Worm (Caenorhabditis elegans) whole organism, mixed stage, embryonic: Measurements from ENCODE around the gene rab-14.

Experiments
- M03D4.4 ChIP-seq: sonication (generic microtip); optimal IDR thresholded peaks from 2 replicates; lab custom pipeline; 2017; ENCODE audit warnings: mild to moderate bottlenecking, missing genetic modification characterization, missing compliant biosample characterization
- bed-3 ChIP-seq: fragments of 200-800 bp; sonication (Bioruptor generic); optimal IDR thresholded peaks from 3 replicates; lab custom pipeline; 2018; ENCODE audit warnings: mild to moderate bottlenecking, missing genetic modification characterization, moderate library complexity, missing compliant biosample characterization
- blmp-1 ChIP-seq: fragments of 150-350 bp; optimal IDR thresholded peaks from 2 replicates; lab custom pipeline; 2014; ENCODE audit warnings: missing biosample characterization, missing genetic modification characterization
- ceh-39 ChIP-seq: fragments of 150-350 bp; optimal IDR thresholded peaks from 2 replicates; lab custom pipeline; 2014; ENCODE audit warnings: missing biosample characterization, missing genetic modification characterization
- ceh-43 ChIP-seq: fragments of 200-800 bp; sonication (Bioruptor generic); optimal IDR thresholded peaks from 2 replicates; lab custom pipeline; 2018; ENCODE audit warnings: mild to moderate bottlenecking, missing genetic modification characterization, moderate library complexity, missing compliant biosample characterization
- ceh-83 ChIP-seq: fragments of 200-800 bp; sonication (Bioruptor generic); optimal IDR thresholded peaks from 2 replicates; lab custom pipeline; 2018; ENCODE audit warnings: mild to moderate bottlenecking, missing genetic modification characterization, missing compliant biosample characterization
- ces-1 ChIP-seq: fragments of 150-350 bp; optimal IDR thresholded peaks from 2 replicates; lab custom pipeline; 2014; ENCODE audit warnings: missing biosample characterization, missing genetic modification reagents, missing genetic modification characterization
- cnd-1 ChIP-seq: fragments of 200-800 bp; sonication (Bioruptor generic); optimal IDR thresholded peaks from 2 replicates; lab custom pipeline; 2018; ENCODE audit warnings: mild to moderate bottlenecking, missing genetic modification characterization, missing compliant biosample characterization
- drap-1 ChIP-seq: fragments of 200-800 bp; sonication (Bioruptor generic); optimal IDR thresholded peaks from 3 replicates; lab custom pipeline; 2018; ENCODE audit warnings: mild to moderate bottlenecking, missing genetic modification characterization, missing compliant biosample characterization
- elt-1 ChIP-seq: sonication (generic microtip); optimal IDR thresholded peaks from 2 replicates; lab custom pipeline; 2017; ENCODE audit warnings: missing genetic modification characterization, mild to moderate bottlenecking, missing compliant biosample characterization, antibody characterized with exemption, moderate library complexity, borderline replicate concordance; ENCODE audit not compliant: insufficient read depth
- elt-3 ChIP-seq: fragments of 150-350 bp; optimal IDR thresholded peaks from 2 replicates; lab custom pipeline; 2014; ENCODE audit warnings: missing biosample characterization, missing genetic modification characterization
- flh-1 ChIP-seq: fragments of 200-800 bp; sonication (Bioruptor generic); optimal IDR thresholded peaks from 2 replicates; lab custom pipeline; 2018; ENCODE audit warnings: mild to moderate bottlenecking, missing genetic modification characterization, moderate library complexity, missing compliant biosample characterization
- ham-2 ChIP-seq: fragments of 200-800 bp; sonication (Bioruptor generic); optimal IDR thresholded peaks from 2 replicates; lab custom pipeline; 2018; ENCODE audit warnings: mild to moderate bottlenecking, missing genetic modification characterization, missing compliant biosample characterization
- hlh-1 ChIP-seq: fragments of 150-350 bp; optimal IDR thresholded peaks from 2 replicates; lab custom pipeline; 2014; ENCODE audit warnings: missing biosample characterization, missing genetic modification reagents, missing genetic modification characterization
- lin-13 ChIP-seq: fragments of 150-350 bp; optimal IDR thresholded peaks from 2 replicates; lab custom pipeline; 2014; ENCODE audit warnings: missing biosample characterization, missing genetic modification characterization
- lin-32 ChIP-seq: fragments of 200-800 bp; sonication (Bioruptor generic); optimal IDR thresholded peaks from 2 replicates; lab custom pipeline; 2018; ENCODE audit warnings: mild to moderate bottlenecking, missing genetic modification characterization, missing compliant biosample characterization
- lsy-2 ChIP-seq: fragments of 150-350 bp; optimal IDR thresholded peaks from 2 replicates; lab custom pipeline; 2014; ENCODE audit warnings: missing biosample characterization, missing genetic modification characterization
- mab-5 ChIP-seq: fragments of 150-350 bp; optimal IDR thresholded peaks from 2 replicates; lab custom pipeline; 2014; ENCODE audit warnings: missing biosample characterization, missing genetic modification characterization
- mep-1 ChIP-seq: fragments of 150-350 bp; optimal IDR thresholded peaks from 2 replicates; lab custom pipeline; 2017; ENCODE audit warnings: missing biosample characterization, missing genetic modification reagents, missing genetic modification characterization, inconsistent platforms
- mls-2 ChIP-seq: sonication (generic microtip); optimal IDR thresholded peaks from 2 replicates; lab custom pipeline; 2016; ENCODE audit warnings: mild to moderate bottlenecking, missing genetic modification characterization, moderate library complexity, missing compliant biosample characterization
- nhr-12 ChIP-seq: fragments of 150-350 bp; optimal IDR thresholded peaks from 2 replicates; lab custom pipeline; 2014; ENCODE audit warnings: missing biosample characterization, missing genetic modification characterization
- nhr-2 ChIP-seq: fragments of 150-350 bp; optimal IDR thresholded peaks from 2 replicates; lab custom pipeline; 2014; ENCODE audit warnings: missing biosample characterization, missing genetic modification characterization
- nhr-237 ChIP-seq: fragments of 150-350 bp; optimal IDR thresholded peaks from 2 replicates; lab custom pipeline; 2014; ENCODE audit warnings: missing biosample characterization, missing genetic modification characterization
- nhr-28 ChIP-seq: fragments of 150-350 bp; optimal IDR thresholded peaks from 2 replicates; lab custom pipeline; 2014; ENCODE audit warnings: missing biosample characterization, missing genetic modification characterization
- nhr-76 ChIP-seq: sonication (generic microtip); optimal IDR thresholded peaks from 2 replicates; lab custom pipeline; 2017; ENCODE audit warnings: missing biosample characterization, missing genetic modification characterization
- pha-4 ChIP-seq: fragments of 150-350 bp; optimal IDR thresholded peaks from 2 replicates; lab custom pipeline; 2018; ENCODE audit warnings: missing biosample characterization, missing genetic modification reagents, missing genetic modification characterization
- sem-2 ChIP-seq: fragments of 200-800 bp; sonication (Bioruptor generic); optimal IDR thresholded peaks from 2 replicates; lab custom pipeline; 2018; ENCODE audit warnings: mild to moderate bottlenecking, missing genetic modification characterization, missing compliant biosample characterization
- snpc-4 ChIP-seq: fragments of 150-350 bp; optimal IDR thresholded peaks from 2 replicates; lab custom pipeline; 2014; ENCODE audit warnings: missing biosample characterization, missing genetic modification characterization
- sptf-1 ChIP-seq: sonication (generic microtip); optimal IDR thresholded peaks from 2 replicates; lab custom pipeline; 2017; ENCODE audit warnings: mild to moderate bottlenecking, missing genetic modification characterization, moderate library complexity, missing compliant biosample characterization
- unc-120 ChIP-seq: sonication (generic microtip); optimal IDR thresholded peaks from 2 replicates; lab custom pipeline; 2017; ENCODE audit warnings: missing genetic modification characterization, missing compliant biosample characterization; ENCODE audit not compliant: poor library complexity, severe bottlenecking
- unc-39 ChIP-seq: fragments of 150-350 bp; optimal IDR thresholded peaks from 2 replicates; lab custom pipeline; 2014; ENCODE audit warnings: missing biosample characterization, missing genetic modification characterization
- unc-62 ChIP-seq: fragments of 150-350 bp; optimal IDR thresholded peaks from 2 replicates; lab custom pipeline; 2014; ENCODE audit warnings: missing biosample characterization, missing genetic modification reagents, missing genetic modification characterization
- zip-8 ChIP-seq: fragments of 150-350 bp; optimal IDR thresholded peaks from 2 replicates; lab custom pipeline; 2014; ENCODE audit warnings: missing biosample characterization, missing genetic modification characterization
- ztf-11 ChIP-seq: fragments of 150-350 bp; optimal IDR thresholded peaks from 2 replicates; lab custom pipeline; 2014; ENCODE audit warnings: missing biosample characterization, missing genetic modification characterization

Gene rab-14

ce11 chrX:15597077-15597476 lies 9.4 kb downstream of the rab-14 start, which contains the start of gene K09A9.8:
Gene K09A9.8, minus strand, starts transcription at chrX:15597177.
- no peak for TF ChIP-seq lsy-2 (tag; lab: Kevin White, UChicago)
- TF ChIP-seq mab-5 (tag; lab: Kevin White, UChicago) = no peak
- TF ChIP-seq nhr-76 (tag; lab: Kevin White, UChicago) = no peak
- TF ChIP-seq unc-120 (tag; lab: Kevin White, UChicago) = no peak
- TF ChIP-seq ham-2 (GFP tag; lab: Kevin White, UChicago) = no peak
- no peak for TF ChIP-seq snpc-4 (tag; lab: Kevin White, UChicago)
- TF ChIP-seq sptf-1 (tag; lab: Kevin White, UChicago) = no peak
- TF ChIP-seq sem-2 (GFP tag; lab: Kevin White, UChicago) = no peak
- no peak for TF ChIP-seq mep-1 (tag; lab: Kevin White, UChicago)
- no peak for TF ChIP-seq ces-1
- TF ChIP-seq nhr-2 (tag; lab: Kevin White, UChicago) = no peak
- TF ChIP-seq unc-39 (tag; lab: Kevin White, UChicago) = no peak
- TF ChIP-seq cnd-1 (tag; lab: Kevin White, UChicago) = no peak
- TF ChIP-seq elt-3 (tag; lab: Kevin White, UChicago) = no peak
- TF ChIP-seq pha-4 (tag; lab: Kevin White, UChicago) = no peak
- TF ChIP-seq drap-1 (GFP tag; lab: Kevin White, UChicago) = no peak
- TF ChIP-seq blmp-1 (tag; lab: Kevin White, UChicago) = no peak
- no peak for TF ChIP-seq nhr-28 (tag; lab: Kevin White, UChicago)
- no peak for TF ChIP-seq elt-1

ce11 chrX:15594019-15594418 lies 12.4 kb downstream of the rab-14 start:
- TF ChIP-seq elt-1 = no peak
- no peak for TF ChIP-seq bed-3 (GFP tag; lab: Kevin White, UChicago)
- TF ChIP-seq drap-1 (GFP tag; lab: Kevin White, UChicago) = no peak
- no peak for TF ChIP-seq elt-3 (tag; lab: Kevin White, UChicago)
- no peak for TF ChIP-seq mab-5 (tag; lab: Kevin White, UChicago)
- no peak for TF ChIP-seq lsy-2 (tag; lab: Kevin White, UChicago)
- TF ChIP-seq snpc-4 (tag; lab: Kevin White, UChicago) = no peak
- TF ChIP-seq nhr-2 (tag; lab: Kevin White, UChicago) = no peak
- no peak for TF ChIP-seq hlh-1 (tag; lab: Kevin White, UChicago)
- TF ChIP-seq unc-120 (tag; lab: Kevin White, UChicago) = no peak
- TF ChIP-seq ceh-39 (tag; lab: Kevin White, UChicago) = no peak
- TF ChIP-seq ces-1 = no peak
- TF ChIP-seq nhr-12 (tag; lab: Kevin White, UChicago) = no peak
- no peak for TF ChIP-seq blmp-1 (tag; lab: Kevin White, UChicago)
- no peak for TF ChIP-seq ceh-83
- no peak for TF ChIP-seq mls-2
- TF ChIP-seq nhr-28 (tag; lab: Kevin White, UChicago) = no peak
- TF ChIP-seq flh-1 (GFP tag; lab: Kevin White, UChicago) = no peak

- TF ChIP-seq elt-1 (no peak), bed-3 (GFP tag; lab: Kevin White, UChicago) (no peak), mls-2 (no peak), snpc-4 (tag; lab: Kevin White, UChicago) (no peak), lin-13 (tag; lab: Kevin White, UChicago) (no peak), nhr-237 (tag; lab: Kevin White, UChicago) (no peak), zip-8 (no peak), nhr-28 (tag; lab: Kevin White, UChicago) (no peak), blmp-1 (tag; lab: Kevin White, UChicago) (no peak), sem-2 (GFP tag; lab: Kevin White, UChicago) (no peak), cnd-1 (tag; lab: Kevin White, UChicago) (no peak), ceh-43 (GFP tag; lab: Kevin White, UChicago) (no peak), nhr-76 (tag; lab: Kevin White, UChicago) (no peak), elt-3 (tag; lab: Kevin White, UChicago) (no peak), M03D4.4 (no peak), lin-32 (GFP tag; lab: Kevin White, UChicago) (no peak), ceh-39 (tag; lab: Kevin White, UChicago) (no peak), ztf-11 (tag; lab: Kevin White, UChicago) (no peak), hlh-1 (tag; lab: Kevin White, UChicago) (no peak)
These were observed 13.1 kb downstream of the rab-14 start for ce11 chrX:15593366-15593765.

ce11 chrX:15591068-15591467 lies 15.4 kb downstream of the rab-14 start, which contains the start of gene usp-33:
Gene usp-33, plus strand, starts transcription at chrX:15591368.
- TF ChIP-seq ces-1 = no peak
- no peak for TF ChIP-seq nhr-76 (tag; lab: Kevin White, UChicago)
- no peak for TF ChIP-seq nhr-12 (tag; lab: Kevin White, UChicago)
- TF ChIP-seq ceh-43 (GFP tag; lab: Kevin White, UChicago) = no peak
- no peak for TF ChIP-seq zip-8
- no peak for TF ChIP-seq lin-32 (GFP tag; lab: Kevin White, UChicago)
- no peak for TF ChIP-seq unc-62 (GFP tag; lab: Kevin White, UChicago)
- no peak for TF ChIP-seq elt-1
- no peak for TF ChIP-seq bed-3 (GFP tag; lab: Kevin White, UChicago)
- TF ChIP-seq cnd-1 (tag; lab: Kevin White, UChicago) = no peak
- no peak for TF ChIP-seq hlh-1 (tag; lab: Kevin White, UChicago)
- TF ChIP-seq ceh-83 = no peak
- no peak for TF ChIP-seq lin-13 (tag; lab: Kevin White, UChicago)
- TF ChIP-seq, all 35 proteins: peak for 0
